Worm (Caenorhabditis elegans): ENCODE data around the gene K04D7.6.

The K04D7.6 gene

DNA sequence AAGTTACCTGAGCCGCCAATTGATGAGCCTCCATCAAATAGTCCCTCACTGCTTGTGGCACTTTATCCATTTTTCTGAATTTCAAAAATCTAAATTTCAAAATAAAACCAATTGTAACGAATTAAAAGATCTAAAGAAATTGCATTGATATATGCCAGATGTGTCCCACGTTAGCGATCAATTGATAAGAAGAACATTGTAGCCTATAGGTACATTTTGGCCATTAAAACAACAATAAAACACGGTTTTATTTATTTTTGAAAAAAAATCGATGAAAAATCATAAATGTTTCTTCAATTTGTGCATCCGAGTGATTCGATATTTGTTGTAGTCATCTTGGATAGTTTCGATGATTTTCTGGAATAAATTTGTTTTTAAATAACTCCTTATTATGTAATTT lies 33.0 kb upstream of the K04D7.6 start, which contains the start of gene ech-8:
ech-8 (minus strand) TSS at position 132 of the 400 bp plus-strand sequence.
- no peak for TF ChIP-seq egrh-3 (GFP tag; IDR thresholded peaks at IDR 0.05)
- no peak for TF ChIP-seq F33H1.4 (GFP tag; IDR thresholded peaks at IDR 0.05)
- no peak for TF ChIP-seq madf-8 (GFP tag; conservative IDR thresholded peaks at IDR 0.05)
- no peak for TF ChIP-seq ceh-58 (GFP tag; IDR thresholded peaks at IDR 0.05)
- TF ChIP-seq tbp1 (GFP tag; optimal IDR thresholded peaks at IDR 0.05): no peak
- TF ChIP-seq madf-3 (GFP tag; IDR thresholded peaks at IDR 0.05): no peak
- TF ChIP-seq snpc-1.1 (tag; optimal IDR thresholded peaks at IDR 0.05; ENCODE audit: insufficient read depth): no peak
- TF ChIP-seq F55B11.4 (tag; optimal IDR thresholded peaks at IDR 0.05; ENCODE audit: borderline replicate concordance, insufficient read depth): no peak
- no peak for TF ChIP-seq pbrm-1 (GFP tag; IDR thresholded peaks at IDR 0.05)
- TF ChIP-seq ceh-91 (GFP tag; IDR thresholded peaks at IDR 0.05): no peak
- no peak for TF ChIP-seq zfh-2 (GFP tag; conservative IDR thresholded peaks at IDR 0.05)
- TF ChIP-seq ceh-100 (GFP tag; IDR thresholded peaks at IDR 0.05): no peak
- TF ChIP-seq ceh-27 (GFP tag; optimal IDR thresholded peaks at IDR 0.05): no peak
- TF ChIP-seq sptf-2 (GFP tag; optimal IDR thresholded peaks at IDR 0.05): no peak
- TF ChIP-seq lsl-1 (GFP tag; optimal IDR thresholded peaks at IDR 0.05): no peak
- TF ChIP-seq K11D2.4 (GFP tag; IDR thresholded peaks at IDR 0.05): no peak
- no peak for TF ChIP-seq atf-7 (tag; optimal IDR thresholded peaks at IDR 0.05)
- no peak for TF ChIP-seq ztf-6 (GFP tag; IDR thresholded peaks at IDR 0.05)
- TF ChIP-seq lin-35 (GFP tag; optimal IDR thresholded peaks at IDR 0.05): no peak
- TF ChIP-seq cebp-2 (GFP tag; IDR thresholded peaks at IDR 0.05): no peak

DNA sequence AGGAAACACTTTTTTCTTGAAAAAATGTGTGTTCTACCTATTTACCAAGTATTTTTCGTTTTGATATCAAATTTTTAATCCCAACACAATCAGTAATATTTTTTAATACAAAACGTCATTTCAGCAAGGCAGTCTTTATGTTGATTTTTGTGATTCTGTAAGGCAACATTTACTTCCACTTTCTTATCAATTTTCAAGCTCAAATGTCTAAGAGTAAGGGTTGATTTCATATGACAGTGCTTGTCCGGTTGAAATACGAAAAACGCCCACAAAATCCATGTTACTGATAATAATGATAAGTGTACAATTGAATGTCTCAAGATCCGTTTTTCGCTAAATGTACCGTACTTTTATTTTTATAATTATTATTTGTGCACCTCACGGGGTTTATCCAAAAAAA lies 30.0 kb upstream of the K04D7.6 start:
- TF ChIP-seq cebp-2 (GFP tag; IDR thresholded peaks at IDR 0.05) (no peak), nhr-80 (tag; optimal IDR thresholded peaks at IDR 0.05) (peak; percentile 68), Y95B8A.8 (GFP tag; IDR thresholded peaks at IDR 0.05) (no peak), ets-4 (GFP tag; optimal IDR thresholded peaks at IDR 0.05) (peak; percentile 52), lin-54 (GFP tag; optimal IDR thresholded peaks at IDR 0.05) (no peak), rcor-1 (GFP tag; IDR thresholded peaks at IDR 0.05) (no peak), atf-7 (tag; optimal IDR thresholded peaks at IDR 0.05) (no peak), T26A5.8 (tag; optimal IDR thresholded peaks at IDR 0.05) (no peak), let-607 (tag; optimal IDR thresholded peaks at IDR 0.05) (peak in 1 of 2 experiments; percentile 12)

DNA sequence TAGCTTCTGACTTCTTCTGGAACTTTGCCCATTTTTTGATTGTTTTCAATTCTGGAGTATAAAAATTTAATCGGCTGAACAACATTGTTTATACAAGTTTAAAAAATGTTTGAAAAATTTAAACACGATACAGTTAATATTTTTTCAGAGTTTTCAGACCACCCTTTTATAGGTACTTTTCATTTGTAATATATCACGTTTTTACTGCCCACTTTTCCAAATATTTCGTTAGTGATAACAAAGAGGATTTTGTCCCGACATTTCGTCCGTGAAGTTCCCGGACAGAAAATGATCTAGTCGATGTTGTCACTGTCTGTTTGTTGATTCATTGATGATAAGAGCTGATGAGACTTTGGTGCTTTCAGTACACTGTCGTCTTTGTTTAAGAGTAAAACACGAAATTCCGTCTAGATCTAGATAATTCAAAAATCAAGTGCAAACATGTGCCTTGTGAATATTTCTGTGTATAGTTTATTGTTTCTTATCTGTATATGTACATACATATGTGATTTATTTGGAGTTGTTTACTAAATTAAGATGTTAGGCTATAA lies 29.3 kb upstream of the K04D7.6 start, which contains the start of gene ech-9:
ech-9 (minus strand) TSS at position 51 of the 551 bp plus-strand sequence.
- TF ChIP-seq ceh-58 (GFP tag; IDR thresholded peaks at IDR 0.05): no peak
- no peak for TF ChIP-seq rec-8 (tag; optimal IDR thresholded peaks at IDR 0.05)
- no peak for TF ChIP-seq hlh-12 (tag; optimal IDR thresholded peaks at IDR 0.05)
- no peak for TF ChIP-seq sptf-2 (GFP tag; optimal IDR thresholded peaks at IDR 0.05)
- TF ChIP-seq ZK185.1 (tag; optimal IDR thresholded peaks at IDR 0.05; ENCODE audit: poor library complexity, severe bottlenecking): no peak
- TF ChIP-seq F23B12.7 (tag; optimal IDR thresholded peaks at IDR 0.05; ENCODE audit: insufficient read depth): no peak
- no peak for TF ChIP-seq hmg-20 (GFP tag; IDR thresholded peaks at IDR 0.05)
- TF ChIP-seq nhr-80 (tag; optimal IDR thresholded peaks at IDR 0.05): no peak
- TF ChIP-seq madf-3 (GFP tag; IDR thresholded peaks at IDR 0.05): no peak
- no peak for TF ChIP-seq snpc-3.4 (tag; optimal IDR thresholded peaks at IDR 0.05)
- no peak for TF ChIP-seq nhr-27 (tag; optimal IDR thresholded peaks at IDR 0.05)
- no peak for TF ChIP-seq egl-44 (GFP tag; IDR thresholded peaks at IDR 0.05)
- TF ChIP-seq ceh-27 (GFP tag; optimal IDR thresholded peaks at IDR 0.05): no peak
- no peak for TF ChIP-seq chd-7 (tag; optimal IDR thresholded peaks at IDR 0.05)
- no peak for TF ChIP-seq F39B2.1 (GFP tag; IDR thresholded peaks at IDR 0.05)
- TF ChIP-seq snpc-1.1 (tag; optimal IDR thresholded peaks at IDR 0.05; ENCODE audit: insufficient read depth): no peak
- TF ChIP-seq xnd-1 (tag; optimal IDR thresholded peaks at IDR 0.05): no peak
- TF ChIP-seq Y53G8AR.9 (GFP tag; conservative IDR thresholded peaks at IDR 0.05): no peak
- TF ChIP-seq tlf-1 (GFP tag; optimal IDR thresholded peaks at IDR 0.05): no peak
- TF ChIP-seq ztf-18 (tag; optimal IDR thresholded peaks at IDR 0.05): no peak
